Fruit fly (Drosophila melanogaster): ENCODE results near the gene bmm.

The bmm gene

DNA sequence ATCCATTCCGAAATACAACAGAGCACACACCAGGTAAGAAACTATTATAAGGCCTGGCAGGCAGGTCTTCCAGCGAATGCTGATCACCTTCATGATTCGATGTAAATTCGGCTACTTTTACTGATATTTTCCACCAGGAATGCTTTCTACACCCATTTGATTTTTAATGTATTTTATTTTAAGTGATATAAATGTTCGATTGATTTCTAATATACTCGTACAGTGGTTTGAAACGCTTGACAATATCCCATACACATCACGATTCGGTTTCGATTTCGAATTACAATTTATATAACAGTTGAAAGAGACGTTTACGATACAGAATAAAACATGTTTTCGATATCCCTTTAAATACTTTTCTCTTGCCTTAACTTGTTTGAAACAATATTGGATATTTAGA lies 17.0 kb downstream of the bmm start, which contains the start of gene Mgat4b:
Gene Mgat4b (minus strand): TSS at position 101 of the 400 bp plus-strand sequence.
- TF ChIP-seq gl (tag; optimal IDR thresholded peaks at IDR 0.05), result no peak
- TF ChIP-seq CG17806 (tag; optimal IDR thresholded peaks at IDR 0.05), result no peak
- no peak for TF ChIP-seq CG34367 (tag; optimal IDR thresholded peaks at IDR 0.05)
- TF ChIP-seq CG12605 (GFP tag; IDR thresholded peaks at IDR 0.05), result no peak
- TF ChIP-seq CG14655 (GFP tag; optimal IDR thresholded peaks at IDR 0.05), result no peak
- TF ChIP-seq CG4496 (GFP tag; IDR thresholded peaks at IDR 0.05), result no peak
- no peak for TF ChIP-seq Pif1B (GFP tag; optimal IDR thresholded peaks at IDR 0.05)
- TF ChIP-seq CG9948 (tag; optimal IDR thresholded peaks at IDR 0.05), result no peak
- TF ChIP-seq Pif1A (GFP tag; optimal IDR thresholded peaks at IDR 0.05), result no peak
- no peak for TF ChIP-seq D1 (tag; optimal IDR thresholded peaks at IDR 0.05)
- no peak for TF ChIP-seq CG8159 (tag; optimal IDR thresholded peaks at IDR 0.05)
- no peak for TF ChIP-seq rn (GFP tag; IDR thresholded peaks at IDR 0.05)
- TF ChIP-seq Snoo (tag; optimal IDR thresholded peaks at IDR 0.05), result no peak

DNA sequence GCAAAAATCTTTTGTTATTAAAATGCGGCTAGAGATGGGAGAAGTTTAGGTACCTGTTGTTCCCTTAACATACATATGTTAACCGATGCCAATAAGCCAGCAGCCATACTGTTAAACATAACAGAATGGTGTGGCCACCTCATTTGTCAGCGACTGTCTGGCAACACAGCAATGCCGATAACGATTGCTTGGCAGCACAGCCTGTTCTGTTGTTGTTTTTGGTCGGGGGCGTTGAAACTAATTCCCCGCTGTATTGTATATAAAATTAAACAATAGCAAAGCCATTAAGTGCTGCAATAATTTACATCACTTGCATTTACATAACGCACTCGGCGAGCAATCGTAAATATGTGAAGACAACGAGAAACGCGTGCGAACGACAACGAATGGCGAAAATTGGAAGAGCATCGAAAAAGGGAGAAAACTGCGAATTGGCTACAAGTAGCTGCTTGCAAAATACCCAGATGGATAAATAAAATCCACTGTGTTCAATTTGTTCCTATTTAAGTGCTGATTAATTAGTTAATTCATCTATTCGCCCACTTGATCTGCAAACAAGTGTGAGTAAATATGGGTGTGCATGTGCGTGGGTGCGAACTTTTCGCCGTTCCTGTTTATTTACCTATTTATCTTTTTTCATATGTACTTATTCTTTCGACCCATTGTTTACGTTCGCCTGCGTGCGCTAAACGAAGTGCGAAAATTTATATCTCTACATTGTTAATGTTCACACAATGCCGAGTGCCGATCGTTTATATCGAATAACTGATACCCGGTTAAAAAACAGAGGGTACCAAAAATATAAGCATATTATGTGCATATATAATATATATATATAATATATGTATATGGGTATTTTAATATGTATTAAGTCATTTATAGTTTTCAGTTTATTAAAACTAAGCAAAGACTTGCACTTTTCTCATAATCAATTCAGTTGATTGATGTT lies 24.1 kb downstream of the bmm start, which contains the start of the genes Tsen34 and Mgat4a:
Gene Tsen34 (minus strand): TSS at position 8 of the 949 bp plus-strand sequence.
Gene Mgat4a (plus strand): TSS at position 192 of the 949 bp plus-strand sequence.
- TF ChIP-seq rn (GFP tag; IDR thresholded peaks at IDR 0.05) (no peak), CG17806 (tag; optimal IDR thresholded peaks at IDR 0.05) (peak; percentile 5), EcR (GFP tag; optimal IDR thresholded peaks at IDR 0.05) (peak; percentile 74), CG8301 (tag; optimal IDR thresholded peaks at IDR 0.05) (no peak), Ets98B (GFP tag; IDR thresholded peaks at IDR 0.05) (peak; percentile 26), fd96Ca (GFP tag; IDR thresholded peaks at IDR 0.05) (no peak), gl (tag; optimal IDR thresholded peaks at IDR 0.05) (peak; percentile 38), CG12605 (GFP tag; IDR thresholded peaks at IDR 0.05) (0 out of 2 replicates have a peak, but pooled peaks have one; percentile 43)

DNA sequence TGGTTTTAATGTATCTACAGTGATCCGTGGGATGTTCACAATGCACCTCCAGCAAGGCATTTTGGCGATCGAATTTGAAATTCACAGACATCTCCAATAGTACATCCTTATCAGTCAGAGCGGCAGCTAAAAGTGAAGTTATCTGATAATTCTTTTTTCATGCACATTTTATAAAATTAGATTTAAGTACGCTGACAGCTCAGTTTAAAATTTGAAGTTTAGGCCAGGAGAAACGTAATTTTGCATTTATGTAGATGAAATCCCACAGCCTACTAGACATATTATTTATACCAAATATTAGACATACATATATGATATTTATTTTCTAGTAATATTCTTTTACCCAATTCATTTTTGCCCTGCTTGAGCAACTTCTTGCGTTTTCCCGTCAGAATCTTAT lies 25.3 kb downstream of the bmm start, which contains the start of gene Trl:
Gene Trl (minus strand): TSS at position 101 of the 400 bp plus-strand sequence.
- TF ChIP-seq CG32121 (GFP tag; IDR thresholded peaks at IDR 0.05) (no peak), CG10348 (GFP tag; IDR thresholded peaks at IDR 0.05) (no peak), Ets98B (GFP tag; IDR thresholded peaks at IDR 0.05) (no peak), CG17806 (tag; optimal IDR thresholded peaks at IDR 0.05) (no peak), fd96Ca (GFP tag; IDR thresholded peaks at IDR 0.05) (no peak), CG34367 (tag; optimal IDR thresholded peaks at IDR 0.05) (no peak), Pif1A (GFP tag; optimal IDR thresholded peaks at IDR 0.05) (no peak), CG4496 (GFP tag; IDR thresholded peaks at IDR 0.05) (no peak), CG8159 (tag; optimal IDR thresholded peaks at IDR 0.05) (no peak), CG8301 (tag; optimal IDR thresholded peaks at IDR 0.05) (no peak), Pif1B (GFP tag; optimal IDR thresholded peaks at IDR 0.05) (no peak), CG14655 (GFP tag; optimal IDR thresholded peaks at IDR 0.05) (no peak), gl (tag; optimal IDR thresholded peaks at IDR 0.05) (no peak), CG15710 (tag; optimal IDR thresholded peaks at IDR 0.05) (no peak)

DNA sequence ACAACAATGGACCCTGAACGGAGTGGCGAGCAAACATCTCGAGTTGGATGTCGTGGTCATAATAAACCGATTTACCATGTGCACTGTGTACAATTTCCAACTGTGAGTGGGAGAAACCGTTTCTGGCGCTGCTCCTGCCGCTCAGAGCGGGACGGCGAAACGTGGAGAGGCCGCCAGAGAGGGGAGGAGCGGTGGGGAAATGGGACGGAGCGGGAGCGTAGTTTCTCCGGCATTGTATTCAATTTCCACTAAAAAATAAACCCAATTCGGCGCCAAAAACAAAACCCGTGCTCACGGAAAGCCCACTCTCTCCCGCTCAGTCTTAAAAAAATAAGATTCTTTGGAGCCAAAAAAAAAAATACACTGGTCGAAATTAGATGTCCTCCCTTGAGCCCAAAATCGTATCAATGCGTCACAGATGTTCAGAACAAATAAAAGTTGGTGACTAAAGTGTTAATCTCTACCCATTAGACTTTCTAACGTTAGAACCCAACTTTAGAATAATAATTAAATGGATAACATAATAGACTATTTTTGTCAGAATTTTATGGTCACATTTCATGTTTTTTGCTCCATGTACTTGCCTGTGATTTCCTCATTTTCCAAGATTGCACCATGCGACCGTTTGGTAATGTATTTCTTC lies 26.1 kb downstream of the bmm start:
- TF ChIP-seq Pif1B (GFP tag; optimal IDR thresholded peaks at IDR 0.05) (no peak), CG4496 (GFP tag; IDR thresholded peaks at IDR 0.05) (peak; percentile 77; the same call in 1 of the 3 replicates), CG13204 (GFP tag; optimal IDR thresholded peaks at IDR 0.05) (peak; percentile 78), CG8159 (tag; optimal IDR thresholded peaks at IDR 0.05) (peak; percentile 27), CG17806 (tag; optimal IDR thresholded peaks at IDR 0.05) (peak; percentile 5), fd96Ca (GFP tag; IDR thresholded peaks at IDR 0.05) (no peak; the same call in 1 of the 3 replicates), EcR (GFP tag; optimal IDR thresholded peaks at IDR 0.05) (no peak), D1 (tag; optimal IDR thresholded peaks at IDR 0.05) (no peak), CG14655 (GFP tag; optimal IDR thresholded peaks at IDR 0.05) (no peak), CG15710 (tag; optimal IDR thresholded peaks at IDR 0.05) (peak; percentile 6), CG10348 (GFP tag; IDR thresholded peaks at IDR 0.05) (no peak), CG9948 (tag; optimal IDR thresholded peaks at IDR 0.05) (peak; percentile 20), rn (GFP tag; IDR thresholded peaks at IDR 0.05) (no peak), Ets98B (GFP tag; IDR thresholded peaks at IDR 0.05) (peak; percentile 60), CG12605 (GFP tag; IDR thresholded peaks at IDR 0.05) (0 out of 2 replicates have a peak, but pooled peaks have one; percentile 47), CG8301 (tag; optimal IDR thresholded peaks at IDR 0.05) (peak; percentile 69), Pif1A (GFP tag; optimal IDR thresholded peaks at IDR 0.05) (peak; percentile 24), CG34367 (tag; optimal IDR thresholded peaks at IDR 0.05) (no peak), gl (tag; optimal IDR thresholded peaks at IDR 0.05) (no peak), CG32121 (GFP tag; IDR thresholded peaks at IDR 0.05) (peak; percentile 57), Snoo (tag; optimal IDR thresholded peaks at IDR 0.05) (peak; percentile 7)

DNA sequence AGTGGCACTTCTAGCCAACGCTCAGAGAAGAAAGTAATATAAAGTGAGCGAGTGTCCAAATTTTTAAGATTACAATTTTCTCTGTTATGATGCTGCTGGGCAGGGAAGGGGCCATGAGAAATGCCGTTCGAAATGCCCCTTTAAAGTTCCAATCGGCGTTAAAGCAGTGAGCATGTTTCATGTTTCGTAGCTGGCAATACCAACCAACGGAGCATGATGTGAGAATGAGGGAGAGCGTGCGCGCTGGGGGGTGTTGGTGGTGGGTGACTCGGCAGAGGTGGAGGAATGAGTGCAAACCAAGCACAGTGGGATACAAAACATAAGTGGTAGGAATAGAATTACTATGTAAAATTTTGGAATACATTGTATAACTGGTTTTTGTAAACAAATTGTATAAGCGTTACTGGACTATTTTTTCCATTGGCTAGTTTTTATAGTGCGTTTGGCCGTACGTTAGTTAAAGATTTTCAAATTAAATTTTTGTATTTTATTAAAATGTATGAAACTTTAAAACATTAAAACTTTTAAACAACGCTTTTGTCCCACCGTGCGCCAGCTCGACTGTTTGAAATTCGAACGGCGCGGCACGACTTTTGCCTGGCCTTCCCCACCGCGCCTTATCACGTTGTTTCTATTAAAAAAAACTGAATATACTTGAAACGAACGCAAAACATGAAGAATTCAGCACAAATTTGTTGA lies 27.0 kb downstream of the bmm start:
- TF ChIP-seq CG8159 (tag; optimal IDR thresholded peaks at IDR 0.05) (peak; percentile 100), CG13204 (GFP tag; optimal IDR thresholded peaks at IDR 0.05) (peak; percentile 99), CG10348 (GFP tag; IDR thresholded peaks at IDR 0.05) (peak; percentile 100), Pif1B (GFP tag; optimal IDR thresholded peaks at IDR 0.05) (peak; percentile 99), Ets98B (GFP tag; IDR thresholded peaks at IDR 0.05) (peak; percentile 100), CG9948 (tag; optimal IDR thresholded peaks at IDR 0.05) (peak; percentile 100), CG14655 (GFP tag; optimal IDR thresholded peaks at IDR 0.05) (peak; percentile 100), CG12605 (GFP tag; IDR thresholded peaks at IDR 0.05) (peak; percentile 99), CG32121 (GFP tag; IDR thresholded peaks at IDR 0.05) (peak; percentile 100), CG17806 (tag; optimal IDR thresholded peaks at IDR 0.05) (peak; percentile 100), fd96Ca (GFP tag; IDR thresholded peaks at IDR 0.05) (peak; percentile 99), Pif1A (GFP tag; optimal IDR thresholded peaks at IDR 0.05) (peak; percentile 99), gl (tag; optimal IDR thresholded peaks at IDR 0.05) (peak; percentile 98), CG15710 (tag; optimal IDR thresholded peaks at IDR 0.05) (peak; percentile 100), CG8301 (tag; optimal IDR thresholded peaks at IDR 0.05) (peak; percentile 100), Snoo (tag; optimal IDR thresholded peaks at IDR 0.05) (peak; percentile 100), CG4496 (GFP tag; IDR thresholded peaks at IDR 0.05) (peak; percentile 100), EcR (GFP tag; optimal IDR thresholded peaks at IDR 0.05) (peak; percentile 52), D1 (tag; optimal IDR thresholded peaks at IDR 0.05) (peak; percentile 99), CG34367 (tag; optimal IDR thresholded peaks at IDR 0.05) (peak; percentile 100), rn (GFP tag; IDR thresholded peaks at IDR 0.05) (peak; percentile 99)

Data from whole organism, pupa.